Worm (Caenorhabditis elegans): ENCODE data around the gene hpo-31.

- TF ChIP-seq elt-2 (tag; optimal IDR thresholded peaks at IDR 0.05): no peak
- TF ChIP-seq ama-1 (optimal IDR thresholded peaks at IDR 0.05): no peak
- TF ChIP-seq madf-2 (tag; optimal IDR thresholded peaks at IDR 0.05): no peak
- no peak for TF ChIP-seq nfya-1 (tag; optimal IDR thresholded peaks at IDR 0.05)
- no peak for TF ChIP-seq unc-55 (GFP tag; optimal IDR thresholded peaks at IDR 0.05)
- TF ChIP-seq ceh-30 (tag; optimal IDR thresholded peaks at IDR 0.05): no peak
- no peak for TF ChIP-seq pha-4 (tag; optimal IDR thresholded peaks at IDR 0.05)
- TF ChIP-seq pqm-1 (tag; optimal IDR thresholded peaks at IDR 0.05): no peak
- TF ChIP-seq mec-3 (tag; optimal IDR thresholded peaks at IDR 0.05; ENCODE audit: borderline replicate concordance): no peak
- TF ChIP-seq hlh-13 (GFP tag; optimal IDR thresholded peaks at IDR 0.05): no peak
- TF ChIP-seq pha-2 (tag; optimal IDR thresholded peaks at IDR 0.05): no peak
- TF ChIP-seq ceh-18 (tag; optimal IDR thresholded peaks at IDR 0.05): no peak
- no peak for TF ChIP-seq sdc-2 (tag; optimal IDR thresholded peaks at IDR 0.05)
- TF ChIP-seq tbx-7 (tag; optimal IDR thresholded peaks at IDR 0.05): no peak
Observed at ce11 chrV:13782190-13782589, 40.7 kb upstream of the hpo-31 start, which contains the start of gene decr-1.1.
